Fruit fly (Drosophila melanogaster) whole organism, embryonic: ENCODE measurements around the gene CG16953.
A peak's percentile ranks its signal among the peaks of the same experiment; 100 is the strongest.

Experiments
- Ada2b ChIP-seq: fragments of 200-800 bp; sonication (Bioruptor generic); IDR thresholded peaks from 2 replicates; pipeline ENCODE4 v1.3.6; 2022; ENCODE audit warnings: missing biosample characterization, missing genetic modification characterization
- Antp ChIP-seq: fragments of 200-800 bp; sonication (Bioruptor generic); optimal IDR thresholded peaks from 3 replicates; lab custom pipeline; 2016; ENCODE audit warnings: missing biosample characterization, missing genetic modification characterization
- Atf3 ChIP-seq: fragments of 200-800 bp; sonication (Bioruptor generic); optimal IDR thresholded peaks from 3 replicates; lab custom pipeline; 2016; ENCODE audit warnings: missing biosample characterization, missing genetic modification characterization
- Bgb ChIP-seq: fragments of 200-800 bp; sonication (Bioruptor generic); IDR thresholded peaks from 2 replicates; pipeline ENCODE4 v1.3.6; 2022; ENCODE audit warnings: missing biosample characterization, missing genetic modification characterization; ENCODE audit not compliant: partially characterized antibody
- CG11560 ChIP-seq: fragments of 200-800 bp; sonication (Bioruptor generic); IDR thresholded peaks from 3 replicates; pipeline ENCODE4 v1.3.6; 2022; ENCODE audit warnings: missing biosample characterization, missing genetic modification characterization
- CG12769 ChIP-seq: fragments of 200-800 bp; sonication (Bioruptor generic); optimal IDR thresholded peaks from 2 replicates; lab custom pipeline; 2019; ENCODE audit warnings: missing biosample characterization, mild to moderate bottlenecking, missing genetic modification characterization, moderate library complexity
- CG13287 ChIP-seq: fragments of 200-800 bp; sonication (Bioruptor generic); IDR thresholded peaks from 2 replicates; pipeline ENCODE4 v1.3.6; 2022; ENCODE audit warnings: missing biosample characterization, missing genetic modification characterization; ENCODE audit not compliant: partially characterized antibody
- CG14710 ChIP-seq: fragments of 200-800 bp; sonication (Bioruptor generic); optimal IDR thresholded peaks from 3 replicates; lab custom pipeline; 2019; ENCODE audit warnings: missing biosample characterization, mild to moderate bottlenecking, missing genetic modification characterization, moderate library complexity
- CG1529 ChIP-seq: fragments of 200-800 bp; sonication (Bioruptor generic); optimal IDR thresholded peaks from 3 replicates; lab custom pipeline; 2018; ENCODE audit warnings: missing biosample characterization, missing genetic modification characterization
- CG15601 ChIP-seq: fragments of 200-800 bp; sonication (Bioruptor generic); optimal IDR thresholded peaks from 3 replicates; lab custom pipeline; 2019; ENCODE audit warnings: missing biosample characterization, mild to moderate bottlenecking, missing genetic modification characterization, moderate library complexity
- CG1602 ChIP-seq: fragments of 200-800 bp; sonication (Bioruptor generic); optimal IDR thresholded peaks from 3 replicates; lab custom pipeline; 2016; ENCODE audit warnings: missing biosample characterization, missing genetic modification characterization
- CG16863 ChIP-seq: fragments of 200-800 bp; sonication (Bioruptor generic); optimal IDR thresholded peaks from 3 replicates; lab custom pipeline; 2016; ENCODE audit warnings: missing biosample characterization, missing genetic modification characterization
- CG18619 ChIP-seq: fragments of 200-800 bp; sonication (Bioruptor generic); optimal IDR thresholded peaks from 3 replicates; lab custom pipeline; 2017; ENCODE audit warnings: missing biosample characterization, mild to moderate bottlenecking, missing genetic modification characterization
- CG18764 ChIP-seq: fragments of 200-800 bp; sonication (Bioruptor generic); optimal IDR thresholded peaks from 3 replicates; lab custom pipeline; 2016; ENCODE audit warnings: missing biosample characterization, missing genetic modification characterization
- CG2120 ChIP-seq: fragments of 200-800 bp; sonication (Bioruptor generic); optimal IDR thresholded peaks from 3 replicates; lab custom pipeline; 2016; ENCODE audit warnings: missing biosample characterization, missing genetic modification characterization
- CG2889 ChIP-seq: fragments of 200-800 bp; sonication (Bioruptor generic); IDR thresholded peaks from 3 replicates; pipeline ENCODE4 v1.3.6; 2022; ENCODE audit warnings: missing biosample characterization, missing genetic modification characterization
- CG30431 ChIP-seq: fragments of 200-800 bp; sonication (Bioruptor generic); optimal IDR thresholded peaks from 2 replicates; lab custom pipeline; 2017; ENCODE audit warnings: missing biosample characterization, missing genetic modification characterization
- CG3163 ChIP-seq: fragments of 200-800 bp; sonication (Bioruptor generic); optimal IDR thresholded peaks from 3 replicates; lab custom pipeline; 2016; ENCODE audit warnings: missing biosample characterization, missing genetic modification characterization
- CG3995 ChIP-seq: fragments of 200-800 bp; sonication (Bioruptor generic); optimal IDR thresholded peaks from 3 replicates; lab custom pipeline; 2016; ENCODE audit warnings: missing biosample characterization, missing genetic modification characterization
- CG4328 ChIP-seq: fragments of 200-800 bp; sonication (Bioruptor generic); optimal IDR thresholded peaks from 3 replicates; lab custom pipeline; 2017; ENCODE audit warnings: missing biosample characterization, missing genetic modification reagents, missing genetic modification characterization
- CG6272 ChIP-seq: fragments of 200-800 bp; sonication (Bioruptor generic); IDR thresholded peaks from 2 replicates; pipeline ENCODE4 v1.3.6; 2022; ENCODE audit warnings: missing biosample characterization, missing genetic modification characterization
- Chrac-16 ChIP-seq: fragments of 200-800 bp; sonication (Bioruptor generic); optimal IDR thresholded peaks from 3 replicates; lab custom pipeline; 2016; ENCODE audit warnings: missing biosample characterization, missing genetic modification characterization
- D ChIP-seq, 2 experiments: fragments of 200-800 bp in 1 of 2; fragments of >200 bp in 1 of 2; sonication (Bioruptor generic) in 1 of 2; optimal IDR thresholded peaks; 2 replicates in 1 of 2; 3 replicates in 1 of 2; lab custom pipeline; 2017; ENCODE audit warnings: mild to moderate bottlenecking in 1 of 2, missing biosample characterization in 1 of 2, missing genetic modification characterization in 1 of 2, missing genetic modification reagents in 1 of 2
- Dip2 ChIP-seq: fragments of 200-800 bp; sonication (Bioruptor generic); IDR thresholded peaks from 2 replicates; pipeline ENCODE4 v1.3.6; 2022; ENCODE audit warnings: missing biosample characterization, missing genetic modification characterization
- Elba2 ChIP-seq: fragments of 200-800 bp; sonication (Bioruptor generic); optimal IDR thresholded peaks from 3 replicates; lab custom pipeline; 2016; ENCODE audit warnings: missing biosample characterization, missing genetic modification characterization
- Hmr ChIP-seq: fragments of 200-800 bp; sonication (Bioruptor generic); optimal IDR thresholded peaks from 3 replicates; lab custom pipeline; 2017; ENCODE audit warnings: mild to moderate bottlenecking, missing biosample characterization, missing genetic modification reagents, missing genetic modification characterization
- MTF-1 ChIP-seq: fragments of 200-800 bp; sonication (Bioruptor generic); optimal IDR thresholded peaks from 2 replicates; lab custom pipeline; 2018; ENCODE audit warnings: missing biosample characterization, mild to moderate bottlenecking, missing genetic modification characterization, borderline replicate concordance
- Med ChIP-seq: fragments of 200-800 bp; sonication (Bioruptor generic); peaks from one replicate; lab custom pipeline; 2016; ENCODE audit warnings: missing biosample characterization, missing genetic modification characterization, mild to moderate bottlenecking, inconsistent platforms, moderate library complexity
- Mes4 ChIP-seq: fragments of 200-800 bp; sonication (Bioruptor generic); optimal IDR thresholded peaks from 2 replicates; lab custom pipeline; 2016; ENCODE audit warnings: missing biosample characterization, missing genetic modification characterization
- Rx ChIP-seq: fragments of 200-800 bp; sonication (Bioruptor generic); IDR thresholded peaks from 2 replicates; pipeline ENCODE4 v1.3.6; 2022; ENCODE audit warnings: missing biosample characterization, missing genetic modification characterization
- Sry-β ChIP-seq: fragments of 200-800 bp; sonication (Bioruptor generic); optimal IDR thresholded peaks from 2 replicates; lab custom pipeline; 2018; ENCODE audit warnings: missing biosample characterization, mild to moderate bottlenecking, missing genetic modification characterization, moderate library complexity
- Sry-δ ChIP-seq: fragments of 200-800 bp; sonication (Bioruptor generic); optimal IDR thresholded peaks from 2 replicates; lab custom pipeline; 2016; ENCODE audit warnings: missing biosample characterization, missing genetic modification characterization
- abd-A ChIP-seq: fragments of 200-800 bp; sonication (Bioruptor generic); optimal IDR thresholded peaks from 3 replicates; lab custom pipeline; 2019; ENCODE audit warnings: missing biosample characterization, mild to moderate bottlenecking, missing genetic modification characterization, moderate library complexity
- bcd ChIP-seq: fragments of 200-800 bp; sonication (Bioruptor generic); optimal IDR thresholded peaks from 2 replicates; lab custom pipeline; 2017; ENCODE audit warnings: missing biosample characterization, mild to moderate bottlenecking, missing genetic modification characterization
- bowl ChIP-seq: fragments of 200-800 bp; sonication (Bioruptor generic); IDR thresholded peaks from 2 replicates; pipeline ENCODE4 v1.3.6; 2022; ENCODE audit warnings: missing biosample characterization, missing genetic modification characterization
- cg ChIP-seq: fragments of 200-800 bp; sonication (Bioruptor generic); optimal IDR thresholded peaks from 3 replicates; lab custom pipeline; 2019; ENCODE audit warnings: missing biosample characterization, mild to moderate bottlenecking, missing genetic modification characterization, moderate library complexity
- dimm ChIP-seq: fragments of 200-800 bp; sonication (Bioruptor generic); IDR thresholded peaks from 2 replicates; pipeline ENCODE4 v1.3.6; 2022; ENCODE audit warnings: missing biosample characterization, missing genetic modification characterization
- fu2 ChIP-seq: fragments of 200-800 bp; sonication (Bioruptor generic); optimal IDR thresholded peaks from 2 replicates; lab custom pipeline; 2016; ENCODE audit warnings: missing biosample characterization, missing genetic modification characterization
- gcm2 ChIP-seq: fragments of 200-800 bp; sonication (Bioruptor generic); optimal IDR thresholded peaks from 2 replicates; lab custom pipeline; 2016; ENCODE audit warnings: missing biosample characterization, missing genetic modification characterization
- grau ChIP-seq: fragments of 200-800 bp; optimal IDR thresholded peaks from 3 replicates; lab custom pipeline; 2019; ENCODE audit warnings: missing biosample characterization, mild to moderate bottlenecking, missing genetic modification characterization, moderate library complexity
- gt ChIP-seq: fragments of 200-800 bp; sonication (Bioruptor generic); IDR thresholded peaks from 2 replicates; pipeline ENCODE4 v1.3.6; 2022; ENCODE audit warnings: missing biosample characterization, missing genetic modification characterization
- lab ChIP-seq: fragments of 200-800 bp; sonication (Bioruptor generic); optimal IDR thresholded peaks from 3 replicates; lab custom pipeline; 2017; ENCODE audit warnings: missing biosample characterization, missing genetic modification characterization, mild to moderate bottlenecking, moderate library complexity, missing genetic modification reagents
- lola ChIP-seq, 3 experiments: fragments of >200 bp in 2 of 3; fragments of 200-800 bp in 1 of 3; sonication (Bioruptor generic) in 1 of 3; optimal IDR thresholded peaks; 2 replicates each; lab custom pipeline; 2017 to 2019; ENCODE audit warnings: missing biosample characterization in 3 of 3, missing genetic modification characterization in 3 of 3, mild to moderate bottlenecking in 1 of 3, moderate library complexity in 1 of 3
- pnt ChIP-seq: fragments of 200-800 bp; sonication (Bioruptor generic); optimal IDR thresholded peaks from 3 replicates; lab custom pipeline; 2016; ENCODE audit warnings: missing biosample characterization, missing genetic modification characterization
- psq ChIP-seq: fragments of 200-800 bp; sonication (Bioruptor generic); optimal IDR thresholded peaks from 2 replicates; lab custom pipeline; 2017; ENCODE audit warnings: missing biosample characterization, missing genetic modification characterization
- sima ChIP-seq: fragments of 200-800 bp; sonication (Bioruptor generic); optimal IDR thresholded peaks from 2 replicates; lab custom pipeline; 2016; ENCODE audit warnings: missing biosample characterization, missing genetic modification characterization
- trh ChIP-seq: fragments of 200-800 bp; sonication (Bioruptor generic); optimal IDR thresholded peaks from 2 replicates; lab custom pipeline; 2016; ENCODE audit warnings: missing biosample characterization, missing genetic modification characterization
- usp ChIP-seq: fragments of >200 bp; optimal IDR thresholded peaks from 2 replicates; lab custom pipeline; 2017; ENCODE audit warnings: missing biosample characterization, missing genetic modification characterization

CG16953 gene

dm6 chr3R:20587630-20588479 is 2.2 kb upstream of the CG16953 start, which contains the start of gene Septin2 (continued):
- no peak for TF ChIP-seq Bgb (GFP tag; lab: Robert Waterston, UW)
- TF ChIP-seq CG12769 (tag; lab: Kevin White, UChicago): no peak
- peak; percentile 84 for TF ChIP-seq CG1529 (GFP tag; lab: Kevin White, UChicago)
- peak; percentile 74 for TF ChIP-seq CG18764
- TF ChIP-seq CG2120 (GFP tag; lab: Kevin White, UChicago): peak; percentile 52
- TF ChIP-seq lola (GFP tag; optimal IDR thresholded peaks at IDR 0.05; lab: Kevin White, UChicago): peak in 1 of 3 experiments; percentile 83
- peak; percentile 59 for TF ChIP-seq pnt
- TF ChIP-seq fu2: peak; percentile 6
- TF ChIP-seq gcm2 (GFP tag; lab: Kevin White, UChicago): no peak
- TF ChIP-seq CG13287: peak; percentile 36; the same call in 1 of the 2 replicates
- peak; percentile 73 for TF ChIP-seq CG1602 (GFP tag; lab: Kevin White, UChicago)
- TF ChIP-seq dimm (GFP tag; lab: Robert Waterston, UW): no peak
- peak; percentile 82 for TF ChIP-seq lab (GFP tag; lab: Kevin White, UChicago)
- TF ChIP-seq CG14710 (tag; lab: Kevin White, UChicago): peak; percentile 85
- TF ChIP-seq CG6272: peak; percentile 51; the same call in 1 of the 2 replicates
- peak; percentile 65 for TF ChIP-seq Mes4 (GFP tag; lab: Kevin White, UChicago)
- no peak for TF ChIP-seq D (optimal IDR thresholded peaks at IDR 0.05; lab: Kevin White, UChicago)
- TF ChIP-seq D (GFP tag; optimal IDR thresholded peaks at IDR 0.05; lab: Kevin White, UChicago): peak; percentile 89
- peak; percentile 65 for TF ChIP-seq MTF-1 (GFP tag; lab: Kevin White, UChicago)
- peak; percentile 9 for TF ChIP-seq Sry-δ (GFP tag; lab: Kevin White, UChicago)
- peak; percentile 75 for TF ChIP-seq bcd (GFP tag; lab: Kevin White, UChicago)
- 0 out of 3 replicates have a peak, but pooled peaks have one; percentile 14 for TF ChIP-seq CG11560 (tag; lab: Robert Waterston, UW)
- peak; percentile 83 for TF ChIP-seq grau
- 0 out of 3 replicates have a peak, but pooled peaks have one; percentile 31 for TF ChIP-seq CG2889
- peak; percentile 79 for TF ChIP-seq Elba2 (GFP tag; lab: Kevin White, UChicago)
- peak; percentile 64 for TF ChIP-seq CG30431 (GFP tag; lab: Kevin White, UChicago)
- peak; percentile 19 for TF ChIP-seq trh (GFP tag; lab: Kevin White, UChicago)
- peak; percentile 68 for TF ChIP-seq Hmr (GFP tag; lab: Kevin White, UChicago)
- peak; percentile 86 for TF ChIP-seq Med (GFP tag; lab: Kevin White, UChicago)
- TF ChIP-seq Atf3 (GFP tag; lab: Kevin White, UChicago): peak; percentile 53
- no peak for TF ChIP-seq sima (GFP tag; lab: Kevin White, UChicago)
- TF ChIP-seq Rx: peak; percentile 42; the same call in 1 of the 2 replicates
- no peak for TF ChIP-seq bowl
- TF ChIP-seq psq (GFP tag; lab: Kevin White, UChicago): peak; percentile 13
- TF ChIP-seq gt (GFP tag; lab: Robert Waterston, UW): no peak
- no peak for TF ChIP-seq usp (GFP tag; lab: Kevin White, UChicago)
- no peak for TF ChIP-seq CG3995 (GFP tag; lab: Kevin White, UChicago)
- peak; percentile 80 for TF ChIP-seq CG15601 (tag; lab: Kevin White, UChicago)
- TF ChIP-seq cg: peak; percentile 88
- peak; percentile 36 for TF ChIP-seq Sry-β (GFP tag; lab: Kevin White, UChicago)
- TF ChIP-seq CG3163: no peak
- TF ChIP-seq CG4328 (GFP tag; lab: Kevin White, UChicago): peak; percentile 50
- TF ChIP-seq Dip2 (GFP tag; lab: Robert Waterston, UW): no peak
- TF ChIP-seq Chrac-16 (GFP tag; lab: Kevin White, UChicago): peak; percentile 71
- TF ChIP-seq Antp (GFP tag; lab: Kevin White, UChicago): peak; percentile 25
- TF ChIP-seq CG18619 (GFP tag; lab: Kevin White, UChicago): peak; percentile 80
- TF ChIP-seq CG16863 (GFP tag; lab: Kevin White, UChicago): peak; percentile 80
- no peak for TF ChIP-seq abd-A (tag; lab: Kevin White, UChicago)
- TF ChIP-seq Ada2b (GFP tag; lab: Robert Waterston, UW): peak; percentile 58; the same call in 1 of the 2 replicates
